Worm (Caenorhabditis elegans) whole organism, early embryonic: Measurements from ENCODE around the gene rpac-19.

Source experiments
- B0310.2 ChIP-seq: sonication (generic microtip); optimal IDR thresholded peaks from 2 replicates; lab custom pipeline; 2016; ENCODE audit warnings: mild to moderate bottlenecking, missing genetic modification characterization, missing compliant biosample characterization
- F13C5.2 ChIP-seq: sonication (generic microtip); optimal IDR thresholded peaks from 2 replicates; lab custom pipeline; 2017; ENCODE audit warnings: mild to moderate bottlenecking, missing genetic modification characterization, inconsistent platforms, missing compliant biosample characterization
- aly-1 ChIP-seq: sonication (generic microtip); optimal IDR thresholded peaks from 2 replicates; lab custom pipeline; 2016; ENCODE audit warnings: missing genetic modification characterization, missing compliant biosample characterization
- ama-1 ChIP-seq: fragments of 150-350 bp; optimal IDR thresholded peaks from 2 replicates; lab custom pipeline; 2014
- ceh-13 ChIP-seq: fragments of 200-800 bp; sonication (Bioruptor generic); optimal IDR thresholded peaks from 2 replicates; lab custom pipeline; 2018; ENCODE audit warnings: mild to moderate bottlenecking, missing genetic modification characterization, missing compliant biosample characterization
- ceh-36 ChIP-seq: sonication (generic microtip); optimal IDR thresholded peaks from 2 replicates; lab custom pipeline; 2016; ENCODE audit warnings: missing genetic modification characterization, inconsistent platforms, missing compliant biosample characterization
- ets-7 ChIP-seq: sonication (generic microtip); optimal IDR thresholded peaks from 2 replicates; lab custom pipeline; 2016; ENCODE audit warnings: missing genotype, missing genetic modification characterization, missing compliant biosample characterization
- flt-1 ChIP-seq: fragments of 200-800 bp; sonication (Bioruptor generic); IDR thresholded peaks from 2 replicates; pipeline ENCODE4 v1.3.6; 2022; ENCODE audit warnings: missing genetic modification characterization, missing compliant biosample characterization
- hmbx-1 ChIP-seq: sonication (generic microtip); optimal IDR thresholded peaks from 2 replicates; lab custom pipeline; 2016; ENCODE audit warnings: mild to moderate bottlenecking, missing genetic modification characterization, missing compliant biosample characterization
- hmg-4 ChIP-seq: fragments of 200-800 bp; sonication (Bioruptor generic); optimal IDR thresholded peaks from 2 replicates; lab custom pipeline; 2018; ENCODE audit warnings: mild to moderate bottlenecking, missing genetic modification characterization, missing compliant biosample characterization
- hnd-1 ChIP-seq: sonication (generic microtip); optimal IDR thresholded peaks from 2 replicates; lab custom pipeline; 2016; ENCODE audit warnings: missing genetic modification characterization, missing compliant biosample characterization
- pes-1 ChIP-seq: fragments of 200-800 bp; sonication (Bioruptor generic); IDR thresholded peaks from 2 replicates; pipeline ENCODE4 v1.3.6; 2022; ENCODE audit warnings: missing genetic modification reagents, missing genetic modification characterization, missing compliant biosample characterization
- scrt-1 ChIP-seq: fragments of 200-800 bp; sonication (Bioruptor generic); IDR thresholded peaks from 2 replicates; pipeline ENCODE4 v1.3.6; 2022; ENCODE audit warnings: missing genetic modification characterization, missing compliant biosample characterization
- sea-1 ChIP-seq: fragments of 200-800 bp; sonication (Bioruptor generic); conservative IDR thresholded peaks from 2 replicates; pipeline ENCODE4 v1.3.6; 2022; ENCODE audit warnings: missing genetic modification characterization, missing compliant biosample characterization
- tbx-11 ChIP-seq: fragments of 200-800 bp; sonication (Bioruptor generic); IDR thresholded peaks from 2 replicates; pipeline ENCODE4 v1.3.6; 2022; ENCODE audit warnings: missing genetic modification characterization, missing compliant biosample characterization
- tbx-37 ChIP-seq: fragments of 200-800 bp; sonication (Bioruptor generic); conservative IDR thresholded peaks from 2 replicates; pipeline ENCODE4 v1.3.6; 2022; ENCODE audit warnings: missing genetic modification reagents, missing genetic modification characterization, missing compliant biosample characterization
- tra-4 ChIP-seq: sonication (generic microtip); optimal IDR thresholded peaks from 2 replicates; lab custom pipeline; 2017; ENCODE audit warnings: missing genetic modification characterization, missing compliant biosample characterization

rpac-19 gene

ce11 chrIII:9665490-9666179 lies 36.0 kb upstream of the rpac-19 start:
- TF ChIP-seq B0310.2 (tag; lab: Kevin White, UChicago) (no peak), flt-1 (GFP tag; lab: Robert Waterston, UW) (no peak)

ce11 chrIII:9664484-9665221 lies 35.0 kb upstream of the rpac-19 start:
- no peak for TF ChIP-seq tra-4 (tag; lab: Kevin White, UChicago)

ce11 chrIII:9663943-9664342 lies 34.3 kb upstream of the rpac-19 start:
- TF ChIP-seq ceh-13 (GFP tag; lab: Kevin White, UChicago), result no peak
- TF ChIP-seq ceh-36 (tag; lab: Kevin White, UChicago), result no peak
- no peak for TF ChIP-seq pes-1 (GFP tag; lab: Robert Waterston, UW)
- no peak for TF ChIP-seq sea-1 (GFP tag; lab: Robert Waterston, UW)
- TF ChIP-seq tbx-11 (GFP tag; lab: Robert Waterston, UW), result no peak
- TF ChIP-seq scrt-1 (GFP tag; lab: Robert Waterston, UW), result no peak
- no peak for TF ChIP-seq ama-1 (lab: Kevin White, UChicago)
- TF ChIP-seq tbx-37, result no peak
- TF ChIP-seq aly-1 (tag; lab: Kevin White, UChicago), result no peak

- TF ChIP-seq flt-1 (GFP tag; lab: Robert Waterston, UW), result no peak
- TF ChIP-seq aly-1 (tag; lab: Kevin White, UChicago), result no peak
- no peak for TF ChIP-seq tbx-37
- no peak for TF ChIP-seq pes-1 (GFP tag; lab: Robert Waterston, UW)
- no peak for TF ChIP-seq ama-1 (lab: Kevin White, UChicago)
- no peak for TF ChIP-seq sea-1 (GFP tag; lab: Robert Waterston, UW)
These were observed 32.7 kb upstream of the rpac-19 start for ce11 chrIII:9662266-9662959.

- no peak for TF ChIP-seq B0310.2 (tag; lab: Kevin White, UChicago)
- TF ChIP-seq hnd-1 (tag; lab: Kevin White, UChicago), result no peak
- TF ChIP-seq tbx-11 (GFP tag; lab: Robert Waterston, UW), result no peak
- TF ChIP-seq ceh-36 (tag; lab: Kevin White, UChicago), result no peak
- TF ChIP-seq F13C5.2 (tag; lab: Kevin White, UChicago), result no peak
- no peak for TF ChIP-seq ets-7 (tag; lab: Kevin White, UChicago)
- no peak for TF ChIP-seq hmbx-1 (tag; lab: Kevin White, UChicago)
- TF ChIP-seq pes-1 (GFP tag; lab: Robert Waterston, UW), result no peak
- TF ChIP-seq aly-1 (tag; lab: Kevin White, UChicago), result no peak
- no peak for TF ChIP-seq ama-1 (lab: Kevin White, UChicago)
- no peak for TF ChIP-seq scrt-1 (GFP tag; lab: Robert Waterston, UW)
- TF ChIP-seq tbx-37, result no peak
- no peak for TF ChIP-seq sea-1 (GFP tag; lab: Robert Waterston, UW)
- TF ChIP-seq tra-4 (tag; lab: Kevin White, UChicago), result no peak
- TF ChIP-seq hmg-4 (GFP tag; lab: Kevin White, UChicago), result no peak
- no peak for TF ChIP-seq flt-1 (GFP tag; lab: Robert Waterston, UW)
These were observed 31.4 kb upstream of the rpac-19 start for ce11 chrIII:9661119-9661518.

ce11 chrIII:9658569-9658968 lies 28.9 kb upstream of the rpac-19 start:
- TF ChIP-seq ceh-36 (tag; lab: Kevin White, UChicago), result peak; percentile 37
- TF ChIP-seq sea-1 (GFP tag; lab: Robert Waterston, UW), result no peak

ce11 chrIII:9655802-9656201 lies 26.1 kb upstream of the rpac-19 start, which contains the start of gene C15H7.4:
Gene C15H7.4 (minus strand): TSS chrIII:9655902.
- TF ChIP-seq tra-4 (tag; lab: Kevin White, UChicago) (no peak), ets-7 (tag; lab: Kevin White, UChicago) (no peak), scrt-1 (GFP tag; lab: Robert Waterston, UW) (no peak), ceh-13 (GFP tag; lab: Kevin White, UChicago) (no peak), tbx-37 (no peak), sea-1 (GFP tag; lab: Robert Waterston, UW) (no peak), hmbx-1 (tag; lab: Kevin White, UChicago) (no peak), hmg-4 (GFP tag; lab: Kevin White, UChicago) (no peak), hnd-1 (tag; lab: Kevin White, UChicago) (no peak), ama-1 (lab: Kevin White, UChicago) (no peak), F13C5.2 (tag; lab: Kevin White, UChicago) (no peak), tbx-11 (GFP tag; lab: Robert Waterston, UW) (no peak), pes-1 (GFP tag; lab: Robert Waterston, UW) (no peak), flt-1 (GFP tag; lab: Robert Waterston, UW) (no peak), aly-1 (tag; lab: Kevin White, UChicago) (no peak), ceh-36 (tag; lab: Kevin White, UChicago) (no peak), B0310.2 (tag; lab: Kevin White, UChicago) (no peak)
